Worm (Caenorhabditis elegans): ENCODE measurements around the gene clec-27.

clec-27 gene

DNA sequence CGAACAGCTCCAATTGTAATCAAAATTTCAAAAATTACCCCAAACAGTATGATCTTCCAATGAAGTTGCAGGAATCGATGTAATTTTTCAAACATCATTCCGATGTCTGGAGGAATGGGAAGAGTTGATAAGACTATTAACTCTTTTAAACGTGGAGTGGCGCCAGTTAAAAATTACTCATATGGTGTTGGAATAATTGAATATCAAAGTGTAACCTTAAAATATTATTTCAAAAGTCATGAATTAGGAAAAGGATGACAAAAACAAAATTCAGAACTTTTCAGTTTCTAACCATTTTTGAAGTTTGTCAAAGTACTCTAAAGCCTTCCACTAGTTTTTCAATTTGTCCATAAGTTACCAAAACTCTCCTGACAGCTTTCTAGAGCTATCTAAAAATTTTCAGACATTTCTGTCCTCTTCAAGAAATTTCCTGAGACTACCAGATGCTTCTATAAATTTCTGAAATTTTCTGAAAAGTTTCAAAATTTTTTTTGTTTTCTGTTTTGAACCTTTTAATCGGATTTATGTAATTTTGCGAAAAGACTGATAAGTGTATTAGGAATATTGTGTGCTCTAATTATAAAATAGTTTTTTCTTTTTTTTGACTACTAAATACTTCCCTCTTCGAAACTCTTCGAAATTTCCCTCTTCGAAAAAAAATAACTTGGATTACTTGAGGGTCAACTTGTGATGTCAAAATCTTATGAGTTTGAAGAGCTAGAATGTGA, at the start of gene clec-27, which contains the start of gene clec-35:
Gene clec-27 (plus strand): TSS at position 678 of the 728 bp plus-strand sequence.
Gene clec-35 (minus strand): TSS at position 101 of the 728 bp plus-strand sequence.
- TF ChIP-seq zip-8 (tag; optimal IDR thresholded peaks at IDR 0.05) (no peak), sem-2 (GFP tag; optimal IDR thresholded peaks at IDR 0.05) (no peak), snpc-4 (tag; optimal IDR thresholded peaks at IDR 0.05) (no peak), M03D4.4 (tag; optimal IDR thresholded peaks at IDR 0.05) (no peak), nhr-28 (tag; optimal IDR thresholded peaks at IDR 0.05) (no peak), nhr-237 (tag; optimal IDR thresholded peaks at IDR 0.05) (no peak), unc-62 (GFP tag; optimal IDR thresholded peaks at IDR 0.05) (no peak), hlh-1 (tag; optimal IDR thresholded peaks at IDR 0.05) (no peak), elt-1 (tag; optimal IDR thresholded peaks at IDR 0.05; ENCODE audit: borderline replicate concordance, insufficient read depth) (no peak), nhr-76 (tag; optimal IDR thresholded peaks at IDR 0.05) (no peak), ceh-83 (GFP tag; optimal IDR thresholded peaks at IDR 0.05) (no peak), lsy-2 (tag; optimal IDR thresholded peaks at IDR 0.05) (no peak)

DNA sequence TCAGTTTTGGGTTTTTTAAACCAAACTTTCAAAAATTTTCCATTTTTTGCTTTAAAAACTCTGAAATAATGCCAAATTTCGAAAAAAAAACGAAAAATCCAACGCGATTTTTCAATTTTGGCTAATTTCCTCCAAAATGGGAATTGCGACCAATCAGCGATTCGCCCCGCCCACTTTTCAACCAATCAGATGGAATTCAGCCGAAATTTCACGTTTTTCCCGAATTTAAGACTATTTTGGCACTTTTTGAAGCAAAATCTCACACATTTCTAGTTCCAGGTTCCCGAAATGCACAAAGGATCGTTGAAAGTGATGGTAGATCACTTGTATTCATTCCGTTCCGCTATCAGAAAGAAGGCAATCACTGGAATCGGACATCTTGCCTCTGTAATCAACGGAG, 49.6 kb upstream of the clec-27 start:
- no peak for TF ChIP-seq unc-62 (GFP tag; optimal IDR thresholded peaks at IDR 0.05)
- TF ChIP-seq sptf-1 (tag; optimal IDR thresholded peaks at IDR 0.05): no peak
- TF ChIP-seq mab-5 (tag; optimal IDR thresholded peaks at IDR 0.05): no peak
- TF ChIP-seq tbx-8 (GFP tag; optimal IDR thresholded peaks at IDR 0.05): no peak
- no peak for TF ChIP-seq nhr-2 (tag; optimal IDR thresholded peaks at IDR 0.05)
- no peak for TF ChIP-seq sem-2 (GFP tag; optimal IDR thresholded peaks at IDR 0.05)
- TF ChIP-seq unc-120 (tag; optimal IDR thresholded peaks at IDR 0.05; ENCODE audit: poor library complexity, severe bottlenecking): no peak
- no peak for TF ChIP-seq ces-1 (GFP tag; optimal IDR thresholded peaks at IDR 0.05)
- TF ChIP-seq lsy-2 (tag; optimal IDR thresholded peaks at IDR 0.05): no peak
- TF ChIP-seq nhr-28 (tag; optimal IDR thresholded peaks at IDR 0.05): no peak
- TF ChIP-seq blmp-1 (tag; optimal IDR thresholded peaks at IDR 0.05): no peak
- TF ChIP-seq snpc-4 (tag; optimal IDR thresholded peaks at IDR 0.05): no peak
- no peak for TF ChIP-seq ceh-39 (tag; optimal IDR thresholded peaks at IDR 0.05)
- no peak for TF ChIP-seq ham-2 (GFP tag; optimal IDR thresholded peaks at IDR 0.05)
- no peak for TF ChIP-seq mep-1 (tag; optimal IDR thresholded peaks at IDR 0.05)
- no peak for TF ChIP-seq elt-3 (tag; optimal IDR thresholded peaks at IDR 0.05)
- TF ChIP-seq unc-39 (tag; optimal IDR thresholded peaks at IDR 0.05): no peak

DNA sequence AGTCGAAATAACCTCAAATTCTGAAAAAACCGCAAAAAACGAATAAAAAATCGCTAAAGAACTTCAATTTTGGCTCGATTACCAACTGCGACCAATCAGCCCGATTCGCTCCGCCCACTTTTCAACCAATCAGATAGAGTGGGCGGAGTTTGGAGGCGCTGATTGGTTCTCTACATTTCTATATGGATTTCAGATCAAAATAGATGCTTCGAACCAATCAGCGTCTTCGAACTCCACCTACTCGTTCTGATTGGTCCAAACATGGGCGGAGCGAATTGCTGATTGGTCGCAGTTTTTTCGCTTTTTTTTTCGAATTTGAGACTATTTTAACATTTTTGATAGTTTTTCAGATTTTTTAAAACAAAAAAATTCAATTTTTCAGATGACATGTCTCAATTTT, 46.3 kb upstream of the clec-27 start:
- TF ChIP-seq snpc-4 (tag; optimal IDR thresholded peaks at IDR 0.05) (no peak), drap-1 (GFP tag; optimal IDR thresholded peaks at IDR 0.05) (no peak), zip-8 (tag; optimal IDR thresholded peaks at IDR 0.05) (no peak), ces-1 (GFP tag; optimal IDR thresholded peaks at IDR 0.05) (no peak), nhr-76 (tag; optimal IDR thresholded peaks at IDR 0.05) (no peak), sptf-1 (tag; optimal IDR thresholded peaks at IDR 0.05) (no peak), ceh-43 (GFP tag; optimal IDR thresholded peaks at IDR 0.05) (no peak), mab-5 (tag; optimal IDR thresholded peaks at IDR 0.05) (no peak)

DNA sequence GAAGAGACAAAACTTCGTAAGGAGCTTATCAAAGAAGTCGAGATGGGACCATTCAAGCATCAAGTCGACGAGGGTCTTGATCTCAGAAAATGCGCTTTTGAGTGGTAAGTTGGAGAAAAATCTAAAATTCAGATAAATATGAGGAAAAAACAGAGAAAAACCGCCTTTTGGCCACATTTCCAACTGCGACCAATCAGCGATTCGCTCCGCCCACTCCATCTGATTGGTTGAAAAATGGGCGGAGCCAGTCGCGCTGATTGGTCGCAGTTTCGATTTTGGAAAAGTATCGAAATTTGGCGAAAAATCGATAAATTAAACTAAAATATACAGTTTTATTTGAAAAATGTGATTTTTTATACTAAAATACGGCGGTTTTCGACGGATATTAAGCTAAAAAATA, 42.6 kb upstream of the clec-27 start:
- TF ChIP-seq nhr-12 (tag; optimal IDR thresholded peaks at IDR 0.05) (no peak), tbx-8 (GFP tag; optimal IDR thresholded peaks at IDR 0.05) (no peak), nhr-28 (tag; optimal IDR thresholded peaks at IDR 0.05) (no peak), drap-1 (GFP tag; optimal IDR thresholded peaks at IDR 0.05) (no peak), nhr-2 (tag; optimal IDR thresholded peaks at IDR 0.05) (no peak), zip-8 (tag; optimal IDR thresholded peaks at IDR 0.05) (no peak), flh-1 (GFP tag; optimal IDR thresholded peaks at IDR 0.05) (no peak), sptf-1 (tag; optimal IDR thresholded peaks at IDR 0.05) (no peak), cnd-1 (tag; optimal IDR thresholded peaks at IDR 0.05) (no peak), blmp-1 (tag; optimal IDR thresholded peaks at IDR 0.05) (no peak), ceh-39 (tag; optimal IDR thresholded peaks at IDR 0.05) (no peak), ces-1 (GFP tag; optimal IDR thresholded peaks at IDR 0.05) (no peak), bed-3 (GFP tag; optimal IDR thresholded peaks at IDR 0.05) (no peak), mls-2 (tag; optimal IDR thresholded peaks at IDR 0.05) (no peak), ceh-83 (GFP tag; optimal IDR thresholded peaks at IDR 0.05) (no peak), nhr-237 (tag; optimal IDR thresholded peaks at IDR 0.05) (no peak), nhr-76 (tag; optimal IDR thresholded peaks at IDR 0.05) (no peak), unc-39 (tag; optimal IDR thresholded peaks at IDR 0.05) (no peak)

Measured in whole organism, mixed stage, embryonic.